Worm (Caenorhabditis elegans): ENCODE data around the gene rom-1.

rom-1 gene

DNA sequence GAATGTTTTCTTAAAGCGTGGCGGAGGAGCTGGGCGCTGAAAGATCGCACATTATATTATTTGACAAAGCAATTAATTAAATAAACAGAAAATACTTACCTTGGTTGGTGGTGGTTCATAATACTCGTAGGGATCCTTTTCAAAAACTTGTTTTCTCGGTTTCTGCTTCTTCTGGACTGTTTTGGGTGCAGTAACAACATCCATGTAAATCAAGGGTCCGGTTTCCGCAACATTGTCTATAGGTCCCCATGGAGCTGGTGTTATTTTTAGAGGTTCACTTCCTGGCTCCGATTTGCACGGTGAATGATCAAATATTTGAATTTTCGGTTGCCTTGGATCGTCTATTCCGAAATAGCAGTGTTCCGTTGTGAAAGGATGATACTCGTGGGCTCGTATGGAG, 17.1 kb downstream of the rom-1 start:
- no peak for TF ChIP-seq ets-4 (GFP tag; optimal IDR thresholded peaks at IDR 0.05)
- no peak for TF ChIP-seq mcd-1 (GFP tag; IDR thresholded peaks at IDR 0.05)
- TF ChIP-seq madf-3 (GFP tag; IDR thresholded peaks at IDR 0.05), result no peak
- TF ChIP-seq cebp-2 (GFP tag; IDR thresholded peaks at IDR 0.05), result no peak
- TF ChIP-seq Y56A3A.18 (GFP tag; IDR thresholded peaks at IDR 0.05), result no peak
- no peak for TF ChIP-seq lag-1 (GFP tag; IDR thresholded peaks at IDR 0.05)
- TF ChIP-seq nhr-120 (GFP tag; IDR thresholded peaks at IDR 0.05), result no peak
- no peak for TF ChIP-seq ztf-25 (GFP tag; IDR thresholded peaks at IDR 0.05)
- TF ChIP-seq gei-17 (GFP tag; optimal IDR thresholded peaks at IDR 0.05), result no peak
- TF ChIP-seq xnd-1 (tag; optimal IDR thresholded peaks at IDR 0.05), result no peak
- TF ChIP-seq madf-6 (GFP tag; IDR thresholded peaks at IDR 0.05), result no peak
- TF ChIP-seq madf-10 (tag; optimal IDR thresholded peaks at IDR 0.05), result no peak
- TF ChIP-seq zim-3 (tag; optimal IDR thresholded peaks at IDR 0.05), result no peak
- no peak for TF ChIP-seq Y67H2A.10 (GFP tag; conservative IDR thresholded peaks at IDR 0.05)
- TF ChIP-seq attf-5 (GFP tag; optimal IDR thresholded peaks at IDR 0.05), result no peak
- TF ChIP-seq hlh-12 (tag; optimal IDR thresholded peaks at IDR 0.05), result no peak
- no peak for TF ChIP-seq aptf-2 (GFP tag; conservative IDR thresholded peaks at IDR 0.05)
- TF ChIP-seq ceh-100 (GFP tag; IDR thresholded peaks at IDR 0.05), result no peak
- TF ChIP-seq ccch-3 (GFP tag; optimal IDR thresholded peaks at IDR 0.05), result no peak

DNA sequence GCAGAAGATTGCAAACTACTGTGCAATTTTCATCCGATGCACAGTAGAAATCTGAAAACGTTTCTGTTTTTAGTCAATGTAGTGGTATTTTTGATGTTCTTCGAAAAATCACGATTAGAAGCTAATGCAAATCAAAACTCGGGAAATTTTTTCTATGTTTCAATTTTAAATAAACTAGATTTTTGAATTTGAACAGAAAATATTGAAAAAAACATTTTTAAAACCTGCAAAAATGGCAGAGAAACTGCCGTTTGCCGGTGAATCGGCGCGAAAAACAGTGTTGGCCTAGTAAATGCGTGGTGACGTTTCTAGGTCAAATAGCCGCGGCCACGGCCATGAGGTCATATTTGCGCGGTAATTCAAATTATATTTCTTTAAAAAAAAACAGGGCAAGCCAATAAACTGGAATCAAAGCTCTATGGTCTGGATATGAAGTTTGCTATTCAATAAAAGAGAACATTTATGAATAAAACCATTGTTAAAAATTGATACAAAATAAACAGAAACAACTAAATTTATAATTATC, 23.2 kb downstream of the rom-1 start, which contains the start of gene set-2:
TSS of gene set-2 (minus strand) at position 51 of the 526 bp plus-strand sequence.
- TF ChIP-seq nhr-179 (tag; optimal IDR thresholded peaks at IDR 0.05) (no peak), lir-1 (GFP tag; conservative IDR thresholded peaks at IDR 0.05) (peak; percentile 84), K11D2.4 (GFP tag; IDR thresholded peaks at IDR 0.05) (peak; percentile 58; the same call in 1 of the 2 replicates), zfh-2 (GFP tag; conservative IDR thresholded peaks at IDR 0.05) (0 out of 2 replicates have a peak, but pooled peaks have one; percentile 30), ekl-4 (GFP tag; IDR thresholded peaks at IDR 0.05) (peak; percentile 65; the same call in 1 of the 2 replicates), F57C9.4 (tag; optimal IDR thresholded peaks at IDR 0.05) (no peak), unc-62 (GFP tag; optimal IDR thresholded peaks at IDR 0.05) (no peak), pbrm-1 (GFP tag; IDR thresholded peaks at IDR 0.05) (peak; percentile 65; the same call in 1 of the 2 replicates), snpc-4 (GFP tag; optimal IDR thresholded peaks at IDR 0.05) (peak; percentile 16), snpc-4 (tag; optimal IDR thresholded peaks at IDR 0.05) (peak in 1 of 4 experiments; percentile 37), egrh-3 (GFP tag; IDR thresholded peaks at IDR 0.05) (peak; percentile 43; the same call in 1 of the 2 replicates), attf-5 (GFP tag; optimal IDR thresholded peaks at IDR 0.05) (peak; percentile 91), Y95B8A.8 (GFP tag; IDR thresholded peaks at IDR 0.05) (peak; percentile 89), B0336.3 (GFP tag; IDR thresholded peaks at IDR 0.05) (peak; percentile 63), repo-1 (tag; optimal IDR thresholded peaks at IDR 0.05) (no peak), die-1 (tag; optimal IDR thresholded peaks at IDR 0.05) (no peak), let-607 (tag; optimal IDR thresholded peaks at IDR 0.05) (peak in 1 of 2 experiments; percentile 32), hmg-20 (GFP tag; IDR thresholded peaks at IDR 0.05) (no peak), hlh-26 (GFP tag; conservative IDR thresholded peaks at IDR 0.05) (no peak), ceh-40 (GFP tag; IDR thresholded peaks at IDR 0.05) (peak; percentile 54; the same call in 1 of the 2 replicates), somi-1 (GFP tag; optimal IDR thresholded peaks at IDR 0.05) (no peak), ceh-58 (GFP tag; IDR thresholded peaks at IDR 0.05) (no peak), lin-54 (GFP tag; optimal IDR thresholded peaks at IDR 0.05) (peak; percentile 97), xnd-1 (tag; optimal IDR thresholded peaks at IDR 0.05) (peak; percentile 58), nhr-90 (tag; optimal IDR thresholded peaks at IDR 0.05) (no peak), Y53G8AR.9 (GFP tag; conservative IDR thresholded peaks at IDR 0.05) (peak; percentile 51; the same call in 1 of the 2 replicates), K12H6.12 (tag; optimal IDR thresholded peaks at IDR 0.05) (peak; percentile 59), nhr-120 (GFP tag; IDR thresholded peaks at IDR 0.05) (no peak), athp-1 (tag; optimal IDR thresholded peaks at IDR 0.05) (peak; percentile 75), B0035.1 (tag; optimal IDR thresholded peaks at IDR 0.05) (no peak), B0261.1 (tag; optimal IDR thresholded peaks at IDR 0.05) (no peak), lsy-27 (tag; optimal IDR thresholded peaks at IDR 0.05; ENCODE audit: borderline replicate concordance, insufficient read depth) (no peak)

Measured in whole organism, young adult.